Worm (Caenorhabditis elegans) whole organism, mixed stage, embryonic: ENCODE data around the gene C36C9.12.

Experiments used
- ceh-43 ChIP-seq: fragments of 200-800 bp; sonication (Bioruptor generic); optimal IDR thresholded peaks from 2 replicates; lab custom pipeline; 2018; ENCODE audit warnings: mild to moderate bottlenecking, missing genetic modification characterization, moderate library complexity, missing compliant biosample characterization
- ceh-83 ChIP-seq: fragments of 200-800 bp; sonication (Bioruptor generic); optimal IDR thresholded peaks from 2 replicates; lab custom pipeline; 2018; ENCODE audit warnings: mild to moderate bottlenecking, missing genetic modification characterization, missing compliant biosample characterization
- elt-1 ChIP-seq: sonication (generic microtip); optimal IDR thresholded peaks from 2 replicates; lab custom pipeline; 2017; ENCODE audit warnings: missing genetic modification characterization, mild to moderate bottlenecking, missing compliant biosample characterization, antibody characterized with exemption, moderate library complexity, borderline replicate concordance; ENCODE audit not compliant: insufficient read depth
- lin-13 ChIP-seq: fragments of 150-350 bp; optimal IDR thresholded peaks from 2 replicates; lab custom pipeline; 2014; ENCODE audit warnings: missing biosample characterization, missing genetic modification characterization
- mep-1 ChIP-seq: fragments of 150-350 bp; optimal IDR thresholded peaks from 2 replicates; lab custom pipeline; 2017; ENCODE audit warnings: missing biosample characterization, missing genetic modification reagents, missing genetic modification characterization, inconsistent platforms
- nhr-237 ChIP-seq: fragments of 150-350 bp; optimal IDR thresholded peaks from 2 replicates; lab custom pipeline; 2014; ENCODE audit warnings: missing biosample characterization, missing genetic modification characterization
- nhr-28 ChIP-seq: fragments of 150-350 bp; optimal IDR thresholded peaks from 2 replicates; lab custom pipeline; 2014; ENCODE audit warnings: missing biosample characterization, missing genetic modification characterization
- pha-4 ChIP-seq: fragments of 150-350 bp; optimal IDR thresholded peaks from 2 replicates; lab custom pipeline; 2018; ENCODE audit warnings: missing biosample characterization, missing genetic modification reagents, missing genetic modification characterization
- snpc-4 ChIP-seq: fragments of 150-350 bp; optimal IDR thresholded peaks from 2 replicates; lab custom pipeline; 2014; ENCODE audit warnings: missing biosample characterization, missing genetic modification characterization
- tbx-8 ChIP-seq: fragments of 200-800 bp; sonication (Bioruptor generic); optimal IDR thresholded peaks from 2 replicates; lab custom pipeline; 2018; ENCODE audit warnings: mild to moderate bottlenecking, missing genetic modification characterization, moderate library complexity, missing compliant biosample characterization
- unc-39 ChIP-seq: fragments of 150-350 bp; optimal IDR thresholded peaks from 2 replicates; lab custom pipeline; 2014; ENCODE audit warnings: missing biosample characterization, missing genetic modification characterization

DNA sequence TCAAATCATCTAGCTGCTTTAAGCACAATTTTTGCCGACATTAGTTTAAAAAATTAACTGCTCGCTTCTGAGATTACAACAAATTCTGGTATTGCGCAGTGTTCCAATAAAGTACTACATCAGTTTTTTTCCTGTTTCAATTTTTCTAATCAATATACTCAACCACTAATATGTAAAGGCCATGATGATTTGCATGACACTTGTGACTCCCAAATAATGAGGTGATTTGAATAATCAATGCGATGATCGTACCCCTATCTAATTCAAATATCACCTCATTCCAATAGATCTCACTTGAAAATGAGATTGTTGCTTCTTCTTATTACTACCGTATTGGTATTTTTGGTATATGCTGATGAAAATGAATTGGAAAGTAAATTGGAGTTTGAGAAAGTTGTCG is 37.2 kb upstream of the C36C9.12 start, which contains the start of gene F07G6.2:
- TF ChIP-seq unc-39 (tag; lab: Kevin White, UChicago) (no peak), nhr-237 (tag; lab: Kevin White, UChicago) (no peak), pha-4 (tag; lab: Kevin White, UChicago) (no peak), elt-1 (tag; lab: Kevin White, UChicago) (no peak), lin-13 (tag; lab: Kevin White, UChicago) (no peak), nhr-28 (tag; lab: Kevin White, UChicago) (no peak), ceh-43 (GFP tag; lab: Kevin White, UChicago) (no peak), tbx-8 (GFP tag; lab: Kevin White, UChicago) (no peak), mep-1 (tag; lab: Kevin White, UChicago) (no peak), snpc-4 (tag; lab: Kevin White, UChicago) (no peak), ceh-83 (GFP tag; lab: Kevin White, UChicago) (no peak)
